Fruit fly (Drosophila melanogaster) whole organism, embryonic: Measurements from ENCODE around the gene CG4629.

Experiments used
- Bgb ChIP-seq: fragments of 200-800 bp; sonication (Bioruptor generic); IDR thresholded peaks from 2 replicates; pipeline ENCODE4 v1.3.6; 2022; ENCODE audit warnings: missing biosample characterization, missing genetic modification characterization; ENCODE audit not compliant: partially characterized antibody
- CG11398 ChIP-seq: fragments of 200-800 bp; sonication (Bioruptor generic); optimal IDR thresholded peaks from 2 replicates; lab custom pipeline; 2016; ENCODE audit warnings: missing biosample characterization, missing genetic modification characterization
- CG1233 ChIP-seq: fragments of 200-800 bp; sonication (Bioruptor generic); optimal IDR thresholded peaks from 4 replicates; lab custom pipeline; 2018; ENCODE audit warnings: missing biosample characterization, mild to moderate bottlenecking, missing genetic modification characterization
- CG12942 ChIP-seq: fragments of 200-800 bp; sonication (Bioruptor generic); optimal IDR thresholded peaks from 3 replicates; lab custom pipeline; 2016; ENCODE audit warnings: missing biosample characterization, missing genetic modification characterization
- CG14014 ChIP-seq: fragments of 200-800 bp; sonication (Bioruptor generic); IDR thresholded peaks from 2 replicates; pipeline ENCODE4 v1.3.6; 2022; ENCODE audit warnings: missing biosample characterization, missing genetic modification characterization
- CG14667 ChIP-seq: fragments of 200-800 bp; sonication (Bioruptor generic); IDR thresholded peaks from 2 replicates; pipeline ENCODE4 v1.3.6; 2022; ENCODE audit warnings: missing biosample characterization, missing genetic modification characterization
- CG17328 ChIP-seq: fragments of 200-800 bp; sonication (Bioruptor generic); IDR thresholded peaks from 2 replicates; pipeline ENCODE4 v1.3.6; 2022; ENCODE audit warnings: missing biosample characterization, missing genetic modification characterization
- CG17359 ChIP-seq: fragments of 200-800 bp; sonication (Bioruptor generic); optimal IDR thresholded peaks from 3 replicates; lab custom pipeline; 2018; ENCODE audit warnings: missing biosample characterization, mild to moderate bottlenecking, missing genetic modification characterization, moderate library complexity
- CG17612 ChIP-seq: fragments of 200-800 bp; sonication (Bioruptor generic); IDR thresholded peaks from 2 replicates; pipeline ENCODE4 v1.3.6; 2022; ENCODE audit warnings: missing biosample characterization, missing genetic modification characterization
- CG17912 ChIP-seq: fragments of 200-800 bp; sonication (Bioruptor generic); optimal IDR thresholded peaks from 2 replicates; lab custom pipeline; 2018; ENCODE audit warnings: missing biosample characterization, mild to moderate bottlenecking, missing genetic modification characterization
- CG18619 ChIP-seq: fragments of 200-800 bp; sonication (Bioruptor generic); optimal IDR thresholded peaks from 3 replicates; lab custom pipeline; 2017; ENCODE audit warnings: missing biosample characterization, mild to moderate bottlenecking, missing genetic modification characterization
- CG2875 ChIP-seq: fragments of 200-800 bp; sonication (Bioruptor generic); optimal IDR thresholded peaks from 2 replicates; lab custom pipeline; 2017; ENCODE audit warnings: missing biosample characterization, mild to moderate bottlenecking, missing genetic modification characterization, missing genetic modification reagents
- CG4328 ChIP-seq: fragments of 200-800 bp; sonication (Bioruptor generic); optimal IDR thresholded peaks from 3 replicates; lab custom pipeline; 2017; ENCODE audit warnings: missing biosample characterization, missing genetic modification reagents, missing genetic modification characterization
- CG4707 ChIP-seq: fragments of 200-800 bp; sonication (Bioruptor generic); optimal IDR thresholded peaks from 2 replicates; lab custom pipeline; 2018; ENCODE audit warnings: missing biosample characterization, mild to moderate bottlenecking, missing genetic modification characterization, moderate library complexity
- CG4820 ChIP-seq: fragments of 200-800 bp; sonication (Bioruptor generic); optimal IDR thresholded peaks from 3 replicates; lab custom pipeline; 2016; ENCODE audit warnings: missing biosample characterization, missing genetic modification characterization
- CG4854 ChIP-seq: fragments of 200-800 bp; sonication (Bioruptor generic); optimal IDR thresholded peaks from 2 replicates; lab custom pipeline; 2016; ENCODE audit warnings: missing biosample characterization, missing genetic modification characterization, inconsistent platforms
- CG7839 ChIP-seq: fragments of 200-800 bp; sonication (Bioruptor generic); optimal IDR thresholded peaks from 3 replicates; lab custom pipeline; 2018; ENCODE audit warnings: missing biosample characterization, mild to moderate bottlenecking, missing genetic modification characterization, moderate library complexity
- CG7928 ChIP-seq: fragments of 200-800 bp; sonication (Bioruptor generic); optimal IDR thresholded peaks from 2 replicates; lab custom pipeline; 2017; ENCODE audit warnings: missing biosample characterization, mild to moderate bottlenecking, missing genetic modification characterization
- CG8924 ChIP-seq: fragments of 200-800 bp; optimal IDR thresholded peaks from 3 replicates; lab custom pipeline; 2019; ENCODE audit warnings: missing biosample characterization, mild to moderate bottlenecking, missing genetic modification characterization, moderate library complexity
- CTCF ChIP-seq: fragments of 200-800 bp; sonication (Bioruptor generic); optimal IDR thresholded peaks from 2 replicates; lab custom pipeline; 2017; ENCODE audit warnings: missing biosample characterization, mild to moderate bottlenecking, missing genetic modification characterization, moderate library complexity
- Fer2 ChIP-seq: fragments of 200-800 bp; sonication (Bioruptor generic); optimal IDR thresholded peaks from 2 replicates; lab custom pipeline; 2018; ENCODE audit warnings: missing biosample characterization, mild to moderate bottlenecking, missing genetic modification characterization, moderate library complexity
- Hr78 ChIP-seq, 2 experiments: fragments of 200-800 bp in 1 of 2; fragments of >200 bp in 1 of 2; sonication (Bioruptor generic) in 1 of 2; optimal IDR thresholded peaks; 2 replicates each; lab custom pipeline; 2017 to 2019; ENCODE audit warnings: missing biosample characterization in 2 of 2, missing genetic modification characterization in 2 of 2, mild to moderate bottlenecking in 1 of 2, moderate library complexity in 1 of 2
- MTF-1 ChIP-seq: fragments of 200-800 bp; sonication (Bioruptor generic); optimal IDR thresholded peaks from 2 replicates; lab custom pipeline; 2018; ENCODE audit warnings: missing biosample characterization, mild to moderate bottlenecking, missing genetic modification characterization, borderline replicate concordance
- Mad ChIP-seq: fragments of 200-800 bp; sonication (Bioruptor generic); optimal IDR thresholded peaks from 2 replicates; lab custom pipeline; 2016; ENCODE audit warnings: missing biosample characterization, missing genetic modification characterization
- Neu2 ChIP-seq: fragments of 200-800 bp; sonication (Bioruptor generic); optimal IDR thresholded peaks from 3 replicates; lab custom pipeline; 2016; ENCODE audit warnings: missing biosample characterization, missing genetic modification characterization, borderline replicate concordance
- Optix ChIP-seq: fragments of 200-800 bp; sonication (Bioruptor generic); IDR thresholded peaks from 3 replicates; pipeline ENCODE4 v1.3.6; 2022; ENCODE audit warnings: missing biosample characterization, missing genetic modification characterization
- Stat92E ChIP-seq, 3 experiments: fragments of >200 bp in 2 of 3; fragments of 200-800 bp in 1 of 3; sonication (Bioruptor generic) in 1 of 3; optimal IDR thresholded peaks; 2 replicates each; lab custom pipeline; 2017 to 2019; ENCODE audit warnings: missing biosample characterization in 3 of 3, missing genetic modification characterization in 3 of 3, mild to moderate bottlenecking in 1 of 3, moderate library complexity in 1 of 3
- Taf1 ChIP-seq: fragments of 200-800 bp; sonication (Bioruptor generic); IDR thresholded peaks from 2 replicates; pipeline ENCODE4 v1.3.6; 2022; ENCODE audit warnings: missing biosample characterization, missing genetic modification characterization
- Vsx1 ChIP-seq: fragments of 200-800 bp; sonication (Bioruptor generic); optimal IDR thresholded peaks from 2 replicates; lab custom pipeline; 2017; ENCODE audit warnings: missing biosample characterization, mild to moderate bottlenecking, missing genetic modification characterization, missing genetic modification reagents
- ato ChIP-seq: fragments of 200-800 bp; sonication (Bioruptor generic); IDR thresholded peaks from 2 replicates; pipeline ENCODE4 v1.3.6; 2022; ENCODE audit warnings: missing biosample characterization, missing genetic modification characterization; ENCODE audit not compliant: partially characterized antibody
- cad ChIP-seq: fragments of >200 bp; optimal IDR thresholded peaks from 2 replicates; lab custom pipeline; 2017; ENCODE audit warnings: missing biosample characterization, missing genetic modification characterization
- chif ChIP-seq, 2 experiments: fragments of 200-800 bp; sonication (Bioruptor generic); optimal IDR thresholded peaks; 3 replicates each; lab custom pipeline; 2016; ENCODE audit warnings: missing biosample characterization in 2 of 2, missing genetic modification characterization in 2 of 2
- corto ChIP-seq: fragments of 200-800 bp; sonication (Bioruptor generic); optimal IDR thresholded peaks from 2 replicates; lab custom pipeline; 2016; ENCODE audit warnings: missing biosample characterization, mild to moderate bottlenecking, missing genetic modification characterization, moderate library complexity
- en ChIP-seq: fragments of 200-800 bp; sonication (Bioruptor generic); optimal IDR thresholded peaks from 2 replicates; lab custom pipeline; 2016; ENCODE audit warnings: missing biosample characterization, missing genetic modification characterization
- eyg ChIP-seq: fragments of 200-800 bp; sonication (Bioruptor generic); optimal IDR thresholded peaks from 3 replicates; lab custom pipeline; 2016; ENCODE audit warnings: missing biosample characterization, missing genetic modification characterization
- grn ChIP-seq: fragments of 200-800 bp; sonication (Bioruptor generic); optimal IDR thresholded peaks from 3 replicates; lab custom pipeline; 2017; ENCODE audit warnings: missing biosample characterization, missing genetic modification characterization
- gro ChIP-seq: fragments of 200-800 bp; sonication (Bioruptor generic); optimal IDR thresholded peaks from 2 replicates; lab custom pipeline; 2016; ENCODE audit warnings: missing biosample characterization, missing genetic modification characterization
- h ChIP-seq: fragments of >200 bp; optimal IDR thresholded peaks from 2 replicates; lab custom pipeline; 2017
- jumu ChIP-seq: fragments of 200-800 bp; sonication (Bioruptor generic); optimal IDR thresholded peaks from 3 replicates; lab custom pipeline; 2016; ENCODE audit warnings: missing biosample characterization, missing genetic modification characterization
- nau ChIP-seq: fragments of 200-800 bp; sonication (Bioruptor generic); optimal IDR thresholded peaks from 3 replicates; lab custom pipeline; 2017; ENCODE audit warnings: missing biosample characterization, mild to moderate bottlenecking, missing genetic modification characterization, missing genetic modification reagents
- otp ChIP-seq: fragments of 200-800 bp; sonication (Bioruptor generic); IDR thresholded peaks from 3 replicates; pipeline ENCODE4, ENCODE4 v1.3.6; 2022; ENCODE audit warnings: missing biosample characterization, missing genetic modification characterization
- pfk ChIP-seq: fragments of 200-800 bp; sonication (Bioruptor generic); optimal IDR thresholded peaks from 2 replicates; lab custom pipeline; 2018; ENCODE audit warnings: missing biosample characterization, mild to moderate bottlenecking, missing genetic modification characterization, moderate library complexity
- psq ChIP-seq: fragments of 200-800 bp; sonication (Bioruptor generic); optimal IDR thresholded peaks from 2 replicates; lab custom pipeline; 2017; ENCODE audit warnings: missing biosample characterization, missing genetic modification characterization
- slp2 ChIP-seq: fragments of 200-800 bp; sonication (Bioruptor generic); optimal IDR thresholded peaks from 2 replicates; lab custom pipeline; 2016; ENCODE audit warnings: missing biosample characterization, missing genetic modification characterization
- tio ChIP-seq: fragments of 200-800 bp; sonication (Bioruptor generic); optimal IDR thresholded peaks from 2 replicates; lab custom pipeline; 2017; ENCODE audit warnings: missing biosample characterization, missing genetic modification characterization, inconsistent platforms
- toy ChIP-seq: fragments of 200-800 bp; sonication (Bioruptor generic); IDR thresholded peaks from 2 replicates; pipeline ENCODE4 v1.3.6; 2022; ENCODE audit warnings: missing biosample characterization, missing genetic modification characterization
- z ChIP-seq: fragments of 200-800 bp; sonication (Bioruptor generic); IDR thresholded peaks from 3 replicates; pipeline ENCODE4 v1.3.6; 2022; ENCODE audit warnings: missing biosample characterization, missing genetic modification characterization
- zen2 ChIP-seq: fragments of 200-800 bp; sonication (Bioruptor generic); IDR thresholded peaks from 3 replicates; pipeline ENCODE4 v1.3.6; 2022; ENCODE audit warnings: missing biosample characterization, missing genetic modification characterization; ENCODE audit not compliant: partially characterized antibody

The CG4629 gene

DNA sequence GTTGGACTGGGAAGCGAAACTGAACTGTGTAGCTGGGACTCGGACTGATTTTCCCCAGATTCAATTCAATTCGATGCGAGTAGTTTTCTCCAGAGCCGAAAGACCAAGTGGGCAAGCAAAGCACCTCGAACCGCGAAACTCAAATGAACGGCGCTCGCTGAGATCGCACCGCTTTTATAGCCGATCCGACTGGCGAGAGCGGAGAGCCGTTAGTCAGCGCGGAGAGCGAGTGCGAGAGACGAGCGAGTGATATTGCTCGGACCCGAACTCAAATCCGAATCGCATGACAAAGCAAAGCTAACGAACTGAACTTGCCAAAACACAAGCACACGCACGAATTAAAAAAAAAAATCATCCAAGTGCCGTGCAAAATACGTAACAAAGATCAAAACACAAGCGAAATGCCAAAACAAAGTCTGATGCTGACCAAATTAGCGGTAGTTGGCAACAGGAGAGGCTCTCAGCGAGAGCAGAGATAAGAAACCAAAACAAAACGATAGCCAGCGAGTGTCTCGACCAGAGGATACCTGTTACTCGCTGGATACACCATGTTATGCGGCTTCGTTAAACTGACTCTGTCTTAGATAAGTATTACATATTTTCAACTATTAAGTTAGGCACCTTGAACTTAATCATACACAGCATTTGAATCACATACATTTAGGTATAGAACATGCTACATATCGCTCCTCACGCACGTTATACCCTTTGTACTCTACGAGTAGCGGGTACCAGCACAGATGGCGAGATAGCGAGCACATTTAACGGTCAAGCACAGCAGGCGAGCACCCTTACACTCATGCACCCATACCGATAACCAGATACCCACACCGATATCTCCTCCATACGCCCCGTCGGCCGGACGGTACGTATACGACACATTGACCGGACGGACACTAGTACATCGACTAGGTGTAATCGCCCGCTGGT is 16.8 kb upstream of the CG4629 start (continued):
- peak; percentile 79 for TF ChIP-seq CG18619
- TF ChIP-seq CG14014 (GFP tag; lab: Robert Waterston, UW) = peak; percentile 87
- peak; percentile 64 for TF ChIP-seq CG8924 (tag; lab: Kevin White, UChicago)
- peak in 1 of 2 experiments; percentile 54 for TF ChIP-seq Hr78 (GFP tag; optimal IDR thresholded peaks at IDR 0.05; lab: Kevin White, UChicago)
- TF ChIP-seq psq = peak; percentile 7
- TF ChIP-seq CG17912 (GFP tag; lab: Kevin White, UChicago) = no peak
- TF ChIP-seq CG1233 = peak; percentile 48
- TF ChIP-seq grn = peak; percentile 92
- TF ChIP-seq ato (GFP tag; lab: Robert Waterston, UW) = no peak
- peak; percentile 83 for TF ChIP-seq gro (GFP tag; lab: Kevin White, UChicago)
- TF ChIP-seq h (lab: Kevin White, UChicago) = no peak
- TF ChIP-seq Taf1 (GFP tag; lab: Robert Waterston, UW) = peak; percentile 55
- no peak for TF ChIP-seq CG4328 (GFP tag; lab: Kevin White, UChicago)
- peak; percentile 66 for TF ChIP-seq nau
- peak; percentile 54 for TF ChIP-seq CG17359 (tag; lab: Kevin White, UChicago)
- no peak for TF ChIP-seq cad (GFP tag; lab: Kevin White, UChicago)
- no peak for TF ChIP-seq Neu2 (GFP tag; lab: Kevin White, UChicago)
- peak; percentile 70 for TF ChIP-seq CG12942 (GFP tag; lab: Kevin White, UChicago)
- TF ChIP-seq CG4820 (GFP tag; lab: Kevin White, UChicago) = peak; percentile 61
- peak; percentile 51 for TF ChIP-seq tio (GFP tag; lab: Kevin White, UChicago)
- TF ChIP-seq chif (GFP tag; optimal IDR thresholded peaks at IDR 0.05; lab: Kevin White, UChicago) = peak in 1 of 2 experiments; percentile 65
- peak; percentile 17 for TF ChIP-seq slp2 (GFP tag; lab: Kevin White, UChicago)
- peak; percentile 8 for TF ChIP-seq CG2875 (GFP tag; lab: Kevin White, UChicago)
- peak; percentile 43; the same call in 1 of the 3 replicates for TF ChIP-seq zen2 (GFP tag; lab: Robert Waterston, UW)
- TF ChIP-seq CG11398 (GFP tag; lab: Kevin White, UChicago) = no peak
- TF ChIP-seq CG17612 = peak; percentile 20; the same call in 1 of the 2 replicates
- TF ChIP-seq otp (GFP tag; lab: Robert Waterston, UW) = peak; percentile 40; the same call in 1 of the 3 replicates
- peak; percentile 33 for TF ChIP-seq Vsx1 (GFP tag; lab: Kevin White, UChicago)
- TF ChIP-seq z = peak; percentile 67; the same call in 2 of the 3 replicates
- TF ChIP-seq pfk (GFP tag; lab: Kevin White, UChicago) = no peak
- peak; percentile 87 for TF ChIP-seq corto (GFP tag; lab: Kevin White, UChicago)
- no peak for TF ChIP-seq Fer2 (tag; lab: Kevin White, UChicago)
- peak; percentile 49 for TF ChIP-seq Mad (GFP tag; lab: Kevin White, UChicago)
- no peak; the same call in 1 of the 2 replicates for TF ChIP-seq CG14667 (GFP tag; lab: Robert Waterston, UW)
- TF ChIP-seq Stat92E (GFP tag; optimal IDR thresholded peaks at IDR 0.05; lab: Kevin White, UChicago) = no peak
- TF ChIP-seq en (GFP tag; lab: Kevin White, UChicago) = peak; percentile 33
- peak; percentile 39 for TF ChIP-seq CG4854 (GFP tag; lab: Kevin White, UChicago)
- TF ChIP-seq CG17328 = peak; percentile 62
- TF ChIP-seq CG7928 (GFP tag; lab: Kevin White, UChicago) = no peak
- TF ChIP-seq Bgb (GFP tag; lab: Robert Waterston, UW) = peak; percentile 67
- peak; percentile 77 for TF ChIP-seq jumu (GFP tag; lab: Kevin White, UChicago)
- TF ChIP-seq eyg (GFP tag; lab: Kevin White, UChicago) = no peak
- 0 out of 2 replicates have a peak, but pooled peaks have one; percentile 36 for TF ChIP-seq toy (GFP tag; lab: Robert Waterston, UW)
- TF ChIP-seq CG7839 (tag; lab: Kevin White, UChicago) = peak; percentile 78
- no peak for TF ChIP-seq CG4707 (GFP tag; lab: Kevin White, UChicago)
- TF ChIP-seq CTCF = no peak
- peak; percentile 51; the same call in 1 of the 3 replicates for TF ChIP-seq Optix
- TF ChIP-seq MTF-1 = peak; percentile 48
